Fruit fly (Drosophila melanogaster): ENCODE data around the gene GstO1.

GstO1 gene

dm6 chr3L:8546355-8546771 is 21.7 kb upstream of the GstO1 start (continued):
- TF ChIP-seq lov (optimal IDR thresholded peaks at IDR 0.05) (no peak), lov (GFP tag; IDR thresholded peaks at IDR 0.05) (no peak), z (GFP tag; IDR thresholded peaks at IDR 0.05) (peak; percentile 55; the same call in 2 of the 3 replicates), kni (GFP tag; optimal IDR thresholded peaks at IDR 0.05) (peak; percentile 29), lilli (GFP tag; optimal IDR thresholded peaks at IDR 0.05) (no peak), wek (GFP tag; optimal IDR thresholded peaks at IDR 0.05) (peak; percentile 41), CG5953 (GFP tag; IDR thresholded peaks at IDR 0.05) (0 out of 2 replicates have a peak, but pooled peaks have one; percentile 6), CG17385 (GFP tag; optimal IDR thresholded peaks at IDR 0.05) (peak; percentile 52), CG11695 (GFP tag; IDR thresholded peaks at IDR 0.05) (peak; percentile 31; the same call in 1 of the 3 replicates), nerfin-1 (tag; optimal IDR thresholded peaks at IDR 0.05) (no peak), sima (GFP tag; optimal IDR thresholded peaks at IDR 0.05) (no peak), sob (GFP tag; IDR thresholded peaks at IDR 0.05) (0 out of 2 replicates have a peak, but pooled peaks have one; percentile 36), otp (GFP tag; IDR thresholded peaks at IDR 0.05) (0 out of 3 replicates have a peak, but pooled peaks have one; percentile 30), tna (GFP tag; IDR thresholded peaks at IDR 0.05; ENCODE audit: partially characterized antibody) (0 out of 2 replicates have a peak, but pooled peaks have one; percentile 39), CG2712 (tag; optimal IDR thresholded peaks at IDR 0.05) (peak; percentile 14), CG34422 (GFP tag; IDR thresholded peaks at IDR 0.05) (peak; percentile 36; the same call in 1 of the 3 replicates), CG10565 (GFP tag; optimal IDR thresholded peaks at IDR 0.05) (no peak), Med (GFP tag) (peak; percentile 85), kay (GFP tag; optimal IDR thresholded peaks at IDR 0.05) (peak; percentile 93), CG4854 (GFP tag; optimal IDR thresholded peaks at IDR 0.05) (no peak), seq (GFP tag; IDR thresholded peaks at IDR 0.05) (no peak), Lpt (GFP tag; optimal IDR thresholded peaks at IDR 0.05) (no peak), Dll (GFP tag; IDR thresholded peaks at IDR 0.05; ENCODE audit: partially characterized antibody) (peak; percentile 21; the same call in 1 of the 4 replicates)

dm6 chr3L:8545473-8545872 is 20.8 kb upstream of the GstO1 start:
- TF ChIP-seq CG32767 (GFP tag; IDR thresholded peaks at IDR 0.05): peak; percentile 17; the same call in 1 of the 2 replicates
- no peak for TF ChIP-seq CG17328 (GFP tag; IDR thresholded peaks at IDR 0.05)
- no peak for TF ChIP-seq usp (GFP tag; optimal IDR thresholded peaks at IDR 0.05)
- no peak for TF ChIP-seq Side (GFP tag; optimal IDR thresholded peaks at IDR 0.05)
- peak; percentile 57 for TF ChIP-seq gcm (GFP tag; optimal IDR thresholded peaks at IDR 0.05)
- TF ChIP-seq mirr (GFP tag; optimal IDR thresholded peaks at IDR 0.05): peak; percentile 16
- no peak for TF ChIP-seq Antp (GFP tag; optimal IDR thresholded peaks at IDR 0.05)
- TF ChIP-seq CG3726 (GFP tag; IDR thresholded peaks at IDR 0.05): 0 out of 3 replicates have a peak, but pooled peaks have one; percentile 15
- TF ChIP-seq CG18599 (GFP tag; optimal IDR thresholded peaks at IDR 0.05): peak; percentile 29
- peak; percentile 92 for TF ChIP-seq sd (tag; optimal IDR thresholded peaks at IDR 0.05)
- TF ChIP-seq CG17385 (GFP tag; optimal IDR thresholded peaks at IDR 0.05): peak; percentile 69
- no peak for TF ChIP-seq CG12391 (tag; optimal IDR thresholded peaks at IDR 0.05)
- TF ChIP-seq vvl (GFP tag; IDR thresholded peaks at IDR 0.05): no peak
- no peak for TF ChIP-seq Poxn (GFP tag; IDR thresholded peaks at IDR 0.05)
- TF ChIP-seq sug (tag; optimal IDR thresholded peaks at IDR 0.05): peak; percentile 48
- peak; percentile 9 for TF ChIP-seq Med (GFP tag)
- TF ChIP-seq sqz (GFP tag; optimal IDR thresholded peaks at IDR 0.05): peak; percentile 27
- TF ChIP-seq vnd (GFP tag; IDR thresholded peaks at IDR 0.05; ENCODE audit: partially characterized antibody): peak; percentile 10; the same call in 1 of the 3 replicates
- peak; percentile 86 for TF ChIP-seq GATAe (GFP tag; conservative IDR thresholded peaks at IDR 0.05)
- no peak for TF ChIP-seq hb (GFP tag; IDR thresholded peaks at IDR 0.05; ENCODE audit: partially characterized antibody)
- TF ChIP-seq exex (tag; optimal IDR thresholded peaks at IDR 0.05): peak; percentile 39
- TF ChIP-seq Ets97D (GFP tag; optimal IDR thresholded peaks at IDR 0.05): no peak

Measured in whole organism, embryonic.